Worm (Caenorhabditis elegans): Measurements from ENCODE around the gene clc-2.
A peak's percentile ranks its signal among the peaks of the same experiment; 100 is the strongest.

The clc-2 gene

ce11 chrX:7430483-7430882 lies 782 bp upstream of the clc-2 start (continued):
- no peak for TF ChIP-seq R02D3.7 (tag; optimal IDR thresholded peaks at IDR 0.05)
- no peak for TF ChIP-seq alr-1 (tag; optimal IDR thresholded peaks at IDR 0.05)
- TF ChIP-seq nhr-21 (tag; optimal IDR thresholded peaks at IDR 0.05): peak; percentile 32

- no peak for TF ChIP-seq peb-1 (tag; optimal IDR thresholded peaks at IDR 0.05)
- TF ChIP-seq nhr-23 (tag; optimal IDR thresholded peaks at IDR 0.05): no peak
- TF ChIP-seq nhr-77 (tag; optimal IDR thresholded peaks at IDR 0.05): no peak
- no peak for TF ChIP-seq crh-2 (tag; optimal IDR thresholded peaks at IDR 0.05)
- TF ChIP-seq nhr-10 (tag; optimal IDR thresholded peaks at IDR 0.05): no peak
- no peak for TF ChIP-seq nhr-25 (tag; optimal IDR thresholded peaks at IDR 0.05)
- TF ChIP-seq nhr-21 (tag; optimal IDR thresholded peaks at IDR 0.05): no peak
- no peak for TF ChIP-seq nhr-129 (tag; optimal IDR thresholded peaks at IDR 0.05)
- TF ChIP-seq ceh-16 (tag; optimal IDR thresholded peaks at IDR 0.05): no peak
- no peak for TF ChIP-seq lsy-2 (tag; optimal IDR thresholded peaks at IDR 0.05)
- no peak for TF ChIP-seq sma-9 (GFP tag; optimal IDR thresholded peaks at IDR 0.05)
- no peak for TF ChIP-seq sma-9 (tag; optimal IDR thresholded peaks at IDR 0.05)
- TF ChIP-seq zag-1 (tag; optimal IDR thresholded peaks at IDR 0.05): no peak
- no peak for TF ChIP-seq elt-1 (tag; optimal IDR thresholded peaks at IDR 0.05)
- no peak for TF ChIP-seq mab-5 (tag; optimal IDR thresholded peaks at IDR 0.05)
- no peak for TF ChIP-seq unc-62 (GFP tag; optimal IDR thresholded peaks at IDR 0.05)
These were observed 2.0 kb downstream of the clc-2 start, which contains the start of gene clc-5 for ce11 chrX:7433269-7433668. clc-5 (plus strand) TSS chrX:7433569.

ce11 chrX:7436912-7437311 lies 5.6 kb downstream of the clc-2 start:
- no peak for TF ChIP-seq ZK546.5 (tag; optimal IDR thresholded peaks at IDR 0.05)
- no peak for TF ChIP-seq fos-1 (tag; optimal IDR thresholded peaks at IDR 0.05)
- no peak for TF ChIP-seq C34F6.9 (tag; optimal IDR thresholded peaks at IDR 0.05)
- TF ChIP-seq F13H6.1 (tag; optimal IDR thresholded peaks at IDR 0.05): no peak
- TF ChIP-seq sma-3 (GFP tag; optimal IDR thresholded peaks at IDR 0.05): peak; percentile 6
- peak; percentile 31 for TF ChIP-seq sma-9 (GFP tag; optimal IDR thresholded peaks at IDR 0.05)
- no peak for TF ChIP-seq sma-9 (tag; optimal IDR thresholded peaks at IDR 0.05)
- no peak for TF ChIP-seq nhr-12 (tag; optimal IDR thresholded peaks at IDR 0.05)
- no peak for TF ChIP-seq mbf-1 (tag; optimal IDR thresholded peaks at IDR 0.05)
- no peak for TF ChIP-seq elt-3 (tag; optimal IDR thresholded peaks at IDR 0.05)
- TF ChIP-seq nhr-237 (tag; optimal IDR thresholded peaks at IDR 0.05): no peak
- peak; percentile 15 for TF ChIP-seq nhr-129 (tag; optimal IDR thresholded peaks at IDR 0.05)
- TF ChIP-seq zag-1 (tag; optimal IDR thresholded peaks at IDR 0.05): no peak
- no peak for TF ChIP-seq sem-4 (tag; optimal IDR thresholded peaks at IDR 0.05)
- peak; percentile 64 for TF ChIP-seq nhr-25 (tag; optimal IDR thresholded peaks at IDR 0.05)
- no peak for TF ChIP-seq ama-1 (optimal IDR thresholded peaks at IDR 0.05)
- TF ChIP-seq lin-39 (tag; optimal IDR thresholded peaks at IDR 0.05): no peak

- TF ChIP-seq ceh-16 (tag; optimal IDR thresholded peaks at IDR 0.05): no peak
- TF ChIP-seq sma-3 (GFP tag; optimal IDR thresholded peaks at IDR 0.05): peak; percentile 32
- peak; percentile 31 for TF ChIP-seq sem-4 (tag; optimal IDR thresholded peaks at IDR 0.05)
- peak; percentile 45 for TF ChIP-seq nhr-25 (tag; optimal IDR thresholded peaks at IDR 0.05)
These were observed 6.7 kb downstream of the clc-2 start, which contains the start of gene C01C10.2 for ce11 chrX:7437949-7438348. C01C10.2 (minus strand) TSS chrX:7438118.

- TF ChIP-seq aly-2 (tag; optimal IDR thresholded peaks at IDR 0.05) (no peak), Y55F3AM.14 (GFP tag; optimal IDR thresholded peaks at IDR 0.05) (no peak), skn-1 (tag; optimal IDR thresholded peaks at IDR 0.05) (no peak), fos-1 (tag; optimal IDR thresholded peaks at IDR 0.05) (peak; percentile 0)
These were observed 8.8 kb downstream of the clc-2 start for ce11 chrX:7440102-7440501.

ce11 chrX:7442477-7442876 lies 11.2 kb downstream of the clc-2 start, which contains the start of gene acl-12:
acl-12 (minus strand) TSS chrX:7442577.
- peak; percentile 39 for TF ChIP-seq unc-55 (GFP tag; optimal IDR thresholded peaks at IDR 0.05)
- no peak for TF ChIP-seq ZK546.5 (tag; optimal IDR thresholded peaks at IDR 0.05)
- TF ChIP-seq nhr-11 (tag; optimal IDR thresholded peaks at IDR 0.05): no peak
- TF ChIP-seq nhr-129 (tag; optimal IDR thresholded peaks at IDR 0.05): peak; percentile 12
